Fruit fly (Drosophila melanogaster) S2 (cell line): ENCODE results near the gene sdk.

Experiments used
- CG8478 ChIP-seq: fragments of >200 bp; optimal IDR thresholded peaks from 2 replicates; lab custom pipeline; 2018
- CTCF ChIP-seq, 2 experiments: fragments of >200 bp; optimal IDR thresholded peaks; 2 replicates each; lab custom pipeline; 2018

sdk gene

DNA sequence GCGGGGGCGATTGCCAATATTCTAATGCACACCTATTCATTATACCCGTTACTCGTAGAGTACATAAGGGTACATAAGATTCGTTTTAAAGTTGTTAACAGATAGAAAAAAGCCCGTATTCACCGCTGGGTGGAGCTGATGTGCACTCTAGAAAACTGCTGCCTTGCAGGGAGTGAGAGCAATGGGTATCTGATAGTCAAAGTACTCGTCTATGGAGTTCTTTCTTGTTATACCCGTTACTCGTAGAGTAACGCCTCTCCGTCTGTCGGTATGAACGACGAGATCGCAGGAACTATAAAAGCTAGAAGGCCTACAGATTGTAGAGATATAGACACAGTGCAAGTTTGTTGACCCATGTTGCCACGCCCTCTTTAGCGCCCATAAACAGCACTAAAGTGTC, 7.3 kb downstream of the sdk start:
- peak; percentile 18 to 46 for TF ChIP-seq CTCF (optimal IDR thresholded peaks at IDR 0.05; lab: Kevin White, UChicago)
- TF ChIP-seq CG8478 (lab: Kevin White, UChicago), result no peak

DNA sequence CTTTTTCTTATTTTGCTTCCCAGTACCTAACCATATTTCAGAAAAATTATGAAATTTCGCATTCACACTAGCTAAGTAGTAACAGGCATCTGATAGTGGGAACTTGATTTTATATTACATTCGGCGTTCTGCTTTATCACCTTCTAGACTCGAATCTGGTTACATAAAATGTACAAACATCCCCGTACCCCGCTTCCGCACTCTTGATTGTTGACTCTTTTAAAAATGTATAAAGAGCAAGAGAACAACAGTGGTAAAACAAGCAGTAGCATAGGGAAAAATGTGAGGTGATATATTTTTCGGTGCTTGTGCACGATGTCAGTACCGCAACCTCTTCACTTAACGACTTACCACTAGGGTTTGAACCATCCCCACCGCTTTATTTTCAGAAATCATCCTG, 7.7 kb downstream of the sdk start:
- TF ChIP-seq CTCF (optimal IDR thresholded peaks at IDR 0.05; lab: Kevin White, UChicago) (no peak), CG8478 (lab: Kevin White, UChicago) (no peak)

DNA sequence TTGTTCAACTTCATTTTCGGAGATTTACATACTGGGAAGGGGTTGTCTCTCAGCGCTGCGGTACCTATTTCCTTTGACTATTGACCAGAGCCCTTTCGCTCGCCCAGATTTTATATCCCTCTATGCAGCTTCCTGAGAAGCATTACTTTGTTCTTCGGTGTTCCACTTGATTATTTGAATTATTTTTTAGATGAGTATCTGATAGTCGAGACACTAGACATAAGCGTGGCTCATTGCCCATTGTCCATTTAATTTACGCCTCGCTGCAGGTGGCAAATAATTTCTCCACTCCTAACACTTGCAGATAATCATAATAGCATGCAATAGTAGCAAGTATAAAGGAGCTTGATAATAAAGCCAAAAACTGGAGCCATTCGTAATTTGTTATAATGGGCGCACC, 8.1 kb downstream of the sdk start:
- TF ChIP-seq CG8478 (lab: Kevin White, UChicago) (no peak), CTCF (optimal IDR thresholded peaks at IDR 0.05; lab: Kevin White, UChicago) (no peak)

DNA sequence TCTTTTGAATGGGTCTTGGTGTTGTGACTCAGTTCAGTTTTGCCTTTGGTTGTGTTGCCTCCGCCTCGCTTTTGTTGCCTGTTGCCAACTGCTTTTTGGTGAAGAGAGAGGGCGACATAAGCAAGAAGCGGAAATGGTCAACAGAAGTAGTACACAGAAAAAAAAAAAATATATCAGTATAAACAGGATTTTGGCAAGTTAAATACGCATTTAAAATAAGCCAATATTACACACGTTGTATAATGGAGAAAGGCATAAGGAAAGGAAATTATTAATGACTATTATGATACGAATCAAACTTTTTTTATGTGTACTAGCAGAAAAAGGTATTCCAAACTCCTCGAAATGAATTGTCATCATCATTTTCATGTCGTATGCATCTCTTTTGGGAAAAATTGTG, 9.4 kb downstream of the sdk start:
- TF ChIP-seq CG8478 (lab: Kevin White, UChicago) (no peak), CTCF (optimal IDR thresholded peaks at IDR 0.05; lab: Kevin White, UChicago) (no peak)

DNA sequence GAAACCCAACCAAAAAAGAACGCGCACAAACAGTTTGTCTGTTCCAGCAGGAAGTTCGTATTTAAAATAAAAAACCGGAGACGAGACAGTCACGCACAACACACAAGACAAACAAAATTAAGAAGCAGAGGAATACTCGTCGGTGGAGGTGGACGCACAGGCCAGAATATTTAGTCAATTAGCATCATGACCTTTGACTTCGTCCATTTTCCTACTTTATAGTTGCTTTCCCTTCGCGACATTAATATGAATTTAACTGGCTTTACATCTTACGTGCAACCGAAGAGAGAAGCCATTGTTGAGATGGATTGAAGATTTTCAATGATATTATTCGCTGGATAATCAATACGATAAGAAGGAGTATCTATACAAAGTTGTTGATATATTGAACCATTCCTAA, 15.8 kb downstream of the sdk start:
- TF ChIP-seq CTCF (optimal IDR thresholded peaks at IDR 0.05; lab: Kevin White, UChicago), result no peak
- no peak for TF ChIP-seq CG8478 (lab: Kevin White, UChicago)

DNA sequence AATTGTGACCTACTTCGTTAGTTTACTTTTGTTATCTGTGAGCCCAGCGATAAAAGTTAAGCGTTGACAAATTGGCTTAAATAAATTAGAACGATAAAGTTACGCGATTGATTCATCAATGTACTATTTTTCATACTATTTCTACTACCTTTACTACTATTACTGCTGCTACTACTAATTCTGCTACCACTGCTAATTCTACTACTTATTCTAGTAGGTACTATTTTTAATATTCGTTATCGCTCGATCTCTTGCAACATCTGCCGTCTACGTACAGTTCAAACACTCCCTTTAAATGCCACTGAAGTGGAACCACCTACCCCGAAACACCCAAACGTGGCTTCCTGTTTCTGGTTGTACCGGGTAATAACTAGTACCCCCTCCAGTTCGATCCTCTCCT, 22.9 kb downstream of the sdk start:
- TF ChIP-seq CG8478 (lab: Kevin White, UChicago) (no peak), CTCF (optimal IDR thresholded peaks at IDR 0.05; lab: Kevin White, UChicago) (no peak)

DNA sequence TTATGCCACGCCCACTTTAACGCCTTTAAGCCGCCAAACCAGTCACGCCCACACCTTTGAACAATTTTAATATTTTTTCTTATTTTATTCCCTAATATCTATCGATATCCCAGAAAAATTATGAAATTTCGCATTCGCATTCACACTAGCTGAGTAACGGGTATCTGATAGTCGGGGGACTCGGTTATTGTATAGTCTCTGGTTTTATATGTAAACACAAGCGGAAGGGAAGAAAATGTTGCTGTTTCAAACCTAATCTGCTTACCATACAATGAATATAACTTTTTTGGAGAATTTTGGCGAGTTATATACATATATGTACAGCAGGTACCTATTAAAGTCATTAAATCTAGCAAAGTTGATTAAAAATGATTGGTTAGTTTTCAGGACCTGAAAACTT, 24.3 kb downstream of the sdk start:
- TF ChIP-seq CTCF (optimal IDR thresholded peaks at IDR 0.05; lab: Kevin White, UChicago) (no peak), CG8478 (lab: Kevin White, UChicago) (no peak)

DNA sequence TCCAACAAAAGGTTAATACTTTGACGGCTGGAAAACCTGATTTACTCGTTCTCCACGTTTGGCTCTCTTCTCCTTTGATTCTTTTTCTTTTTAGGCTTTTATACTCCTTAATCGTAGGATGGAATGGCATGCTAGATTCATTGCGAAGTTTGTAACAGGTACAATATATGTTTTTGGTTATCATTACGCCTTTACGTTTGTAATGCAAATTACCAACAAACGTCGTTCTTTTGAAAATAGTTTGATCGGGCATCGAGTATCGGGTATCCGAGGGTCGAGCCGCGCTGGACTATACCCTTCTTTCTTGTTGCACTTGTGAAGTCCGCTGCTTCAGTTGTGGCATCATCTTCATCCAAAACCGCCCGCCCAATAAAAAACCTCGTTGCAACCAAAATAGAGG, 25.2 kb downstream of the sdk start:
- no peak for TF ChIP-seq CTCF (optimal IDR thresholded peaks at IDR 0.05; lab: Kevin White, UChicago)
- TF ChIP-seq CG8478 (lab: Kevin White, UChicago), result no peak

DNA sequence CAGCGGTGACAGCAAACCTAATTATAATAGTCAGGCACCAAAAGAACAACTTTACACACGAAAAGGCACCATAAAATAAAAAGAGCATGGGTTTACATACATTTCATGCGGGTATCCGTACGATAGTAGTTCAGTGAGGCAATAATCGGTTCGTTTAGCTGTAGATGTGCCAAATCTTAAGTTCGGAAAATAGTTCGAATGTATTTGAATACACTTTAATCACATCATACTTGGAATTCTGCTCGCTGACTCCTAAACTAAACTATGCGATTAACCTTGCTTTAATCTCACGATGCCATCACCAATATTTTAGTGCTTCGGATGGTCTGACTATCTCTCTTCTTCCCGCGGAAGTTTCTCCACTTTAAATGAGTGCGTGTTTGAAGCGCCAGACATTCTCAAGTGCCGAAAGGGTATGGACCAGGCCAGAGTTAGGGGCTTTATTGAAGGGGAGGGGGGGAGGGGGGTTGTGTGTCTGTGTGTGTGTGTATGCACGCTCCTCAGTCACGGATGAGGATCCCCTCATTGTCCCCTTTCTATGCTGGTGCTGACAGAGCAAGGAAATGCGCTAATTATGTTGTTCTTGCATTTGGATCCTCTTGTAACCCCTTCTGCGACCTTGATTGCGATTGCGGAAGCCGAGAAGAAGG, 26.7 kb downstream of the sdk start:
- TF ChIP-seq CG8478 (lab: Kevin White, UChicago), result no peak
- no peak for TF ChIP-seq CTCF (optimal IDR thresholded peaks at IDR 0.05; lab: Kevin White, UChicago)

DNA sequence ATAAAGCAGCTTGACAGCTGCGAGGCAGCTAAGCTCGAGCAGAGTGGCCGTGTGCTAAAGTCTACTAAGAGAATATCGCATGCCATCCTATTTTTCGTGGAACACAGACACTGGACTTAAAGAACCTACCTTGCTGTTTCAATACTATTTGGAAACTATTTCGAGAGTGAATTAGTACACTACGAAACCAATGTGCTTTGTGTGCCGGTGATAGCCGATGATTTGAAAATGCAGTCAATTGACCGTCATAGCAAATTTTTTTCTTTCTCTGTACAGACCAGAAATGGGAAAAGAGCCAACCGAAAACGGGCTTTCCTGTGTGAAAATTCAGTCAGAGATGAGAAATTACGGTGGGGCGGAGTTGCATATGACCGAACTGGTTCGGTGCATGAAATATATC, 28.7 kb downstream of the sdk start:
- no peak for TF ChIP-seq CG8478 (lab: Kevin White, UChicago)
- no peak for TF ChIP-seq CTCF (optimal IDR thresholded peaks at IDR 0.05; lab: Kevin White, UChicago)

DNA sequence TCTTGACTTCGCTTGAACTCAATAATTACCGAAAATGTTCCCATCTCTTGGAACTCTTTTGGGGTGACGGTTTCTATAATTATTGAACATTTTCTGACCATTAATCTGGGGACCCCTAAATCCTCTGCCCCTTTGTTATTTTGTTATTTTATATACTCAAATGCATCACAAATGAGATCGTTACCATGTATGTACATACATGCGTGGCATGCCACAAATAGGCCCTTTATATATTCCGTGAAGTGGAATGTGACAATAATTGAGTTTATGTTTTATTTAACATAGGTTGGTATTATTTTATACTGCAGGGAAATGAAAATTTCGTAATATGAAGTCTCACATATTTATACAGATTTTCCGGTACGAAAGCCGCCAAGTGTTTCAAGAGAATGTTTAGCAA, 31.3 kb downstream of the sdk start:
- TF ChIP-seq CTCF (optimal IDR thresholded peaks at IDR 0.05; lab: Kevin White, UChicago) (no peak), CG8478 (lab: Kevin White, UChicago) (no peak)

DNA sequence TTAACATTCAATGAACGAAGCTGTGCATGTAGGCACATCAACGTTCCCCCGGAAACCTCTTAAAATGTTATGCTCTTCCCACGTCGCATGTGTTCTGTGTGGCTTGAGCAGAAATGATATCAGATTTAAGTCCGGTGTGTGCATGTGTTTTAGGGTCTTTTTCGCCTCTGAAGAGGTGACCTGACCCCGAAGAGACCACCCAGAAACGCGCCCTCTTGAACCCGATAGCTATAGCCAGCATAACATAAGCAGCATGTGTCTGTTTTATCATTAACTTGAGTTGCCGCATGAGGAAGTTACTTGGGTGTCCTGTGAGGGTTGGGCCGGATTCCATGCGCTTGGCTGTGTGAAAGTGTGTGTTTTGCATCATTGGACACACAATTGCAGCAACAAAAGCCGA, 32.3 kb downstream of the sdk start:
- TF ChIP-seq CTCF (optimal IDR thresholded peaks at IDR 0.05; lab: Kevin White, UChicago) (no peak), CG8478 (lab: Kevin White, UChicago) (no peak)

DNA sequence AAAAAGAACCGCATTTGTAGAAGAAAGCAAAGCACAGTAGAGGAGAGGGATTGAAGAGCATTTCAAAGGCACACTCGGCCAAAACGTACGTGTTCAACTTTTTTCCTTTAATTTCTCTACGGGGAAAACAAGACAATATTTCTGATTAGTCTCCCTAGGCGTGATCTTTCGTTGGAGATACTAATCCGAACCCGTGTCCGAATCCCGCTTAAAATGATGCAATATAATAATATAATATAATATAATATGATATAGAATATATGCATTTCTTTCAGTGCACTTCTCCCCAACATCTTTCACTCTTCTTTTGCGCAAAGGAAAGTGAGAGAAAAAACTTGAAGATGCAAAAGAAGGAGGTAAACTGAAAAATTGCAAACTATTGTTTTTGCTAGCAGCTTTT, 37.9 kb downstream of the sdk start:
- TF ChIP-seq CG8478 (lab: Kevin White, UChicago) (no peak), CTCF (optimal IDR thresholded peaks at IDR 0.05; lab: Kevin White, UChicago) (no peak)

DNA sequence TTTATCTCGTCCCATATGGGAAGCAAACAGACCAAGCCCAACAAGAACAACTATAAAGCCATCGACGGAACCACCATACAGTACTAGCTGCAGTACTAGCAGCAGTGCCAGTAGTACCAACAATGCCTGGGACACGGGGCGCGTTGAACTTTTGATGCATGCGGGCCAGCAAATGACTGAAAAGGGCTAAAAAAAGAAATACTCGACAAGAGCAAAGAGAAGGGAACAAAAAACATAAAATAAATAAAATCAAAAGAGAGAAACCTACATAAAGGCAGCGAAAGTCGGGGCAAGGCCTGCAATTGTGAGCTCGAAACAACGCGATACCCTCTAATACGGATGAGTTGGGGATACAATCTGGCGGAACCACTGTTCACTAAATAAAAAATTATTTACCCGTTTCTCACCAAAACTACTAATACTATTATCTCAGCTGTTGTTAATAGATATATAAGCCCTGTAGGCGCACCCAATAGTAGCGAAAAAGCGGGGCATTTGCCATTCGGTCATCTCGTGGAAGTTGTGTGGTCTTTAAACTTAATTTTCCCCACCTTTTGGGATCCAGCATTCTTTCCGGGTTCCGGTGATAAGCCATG, 53.1 kb downstream of the sdk start:
- no peak for TF ChIP-seq CG8478 (lab: Kevin White, UChicago)
- no peak for TF ChIP-seq CTCF (optimal IDR thresholded peaks at IDR 0.05; lab: Kevin White, UChicago)

DNA sequence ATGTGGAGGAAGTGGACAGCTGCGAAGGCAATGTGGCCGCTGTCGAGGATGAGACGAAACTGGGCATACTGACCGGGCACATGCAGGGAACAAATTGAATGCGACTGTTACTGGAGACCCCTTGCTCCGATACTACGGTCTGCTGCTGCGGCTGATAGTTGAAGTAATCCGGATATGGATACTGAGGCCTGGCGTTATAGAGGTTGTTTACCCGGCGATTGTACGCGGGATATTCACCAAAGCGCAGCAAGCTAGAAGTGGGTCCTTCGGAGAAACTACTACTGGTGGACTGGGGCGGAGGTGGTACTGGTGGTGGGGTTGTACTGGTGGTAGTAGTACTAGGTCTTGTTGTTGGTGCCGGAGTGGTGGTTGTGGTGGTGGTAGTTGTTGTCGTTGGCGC, 63.4 kb downstream of the sdk start, which contains the start of gene CG5254:
TSS of gene CG5254 (plus strand) at position 301 of the 400 bp plus-strand sequence.
- TF ChIP-seq CTCF (optimal IDR thresholded peaks at IDR 0.05; lab: Kevin White, UChicago) (no peak), CG8478 (lab: Kevin White, UChicago) (no peak)

DNA sequence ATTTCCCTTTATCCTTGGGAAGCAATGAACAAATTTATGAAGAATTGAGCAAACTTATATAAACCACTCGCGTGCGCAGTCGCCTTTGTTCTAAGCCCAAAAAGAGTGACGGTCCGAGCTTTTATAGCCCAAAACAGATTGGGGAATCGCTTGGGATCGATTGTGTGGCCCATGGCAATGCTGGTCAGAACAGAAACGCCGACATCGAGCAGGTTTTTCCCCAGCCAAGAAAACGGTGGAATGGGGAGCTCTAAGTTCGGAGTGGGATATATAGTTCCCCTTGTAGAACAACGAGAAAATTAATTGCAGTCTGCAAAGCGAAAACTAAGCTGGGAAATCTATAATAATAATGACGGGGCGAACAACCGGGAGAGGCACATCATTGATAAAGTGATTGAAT, 64.6 kb downstream of the sdk start, which contains the start of gene CG13362:
TSS of gene CG13362 (minus strand) at position 101 of the 400 bp plus-strand sequence.
- no peak for TF ChIP-seq CG8478 (lab: Kevin White, UChicago)
- TF ChIP-seq CTCF (optimal IDR thresholded peaks at IDR 0.05; lab: Kevin White, UChicago), result no peak
